Fruit fly (Drosophila melanogaster) whole organism, prepupa: ENCODE measurements around the gene Ero1L.
A peak's percentile ranks its signal among the peaks of the same experiment; 100 is the strongest.

ENCODE experiments used
- Blimp-1 ChIP-seq: fragments of 200-800 bp; sonication (Bioruptor generic); optimal IDR thresholded peaks from 3 replicates; lab custom pipeline; 2017; ENCODE audit warnings: missing biosample characterization, missing genetic modification characterization, mild to moderate bottlenecking, moderate library complexity, missing genetic modification reagents
- CG11762 ChIP-seq: fragments of 200-800 bp; sonication (Bioruptor generic); optimal IDR thresholded peaks from 3 replicates; lab custom pipeline; 2016; ENCODE audit warnings: missing biosample characterization, missing genetic modification characterization; ENCODE audit not compliant: insufficient read depth
- CG11902 ChIP-seq: fragments of 200-800 bp; sonication (Bioruptor generic); optimal IDR thresholded peaks from 3 replicates; lab custom pipeline; 2016; ENCODE audit warnings: missing biosample characterization, missing genetic modification characterization
- CG15336 ChIP-seq: fragments of 200-800 bp; sonication (Bioruptor generic); IDR thresholded peaks from 2 replicates; pipeline ENCODE4 v1.3.6; 2022; ENCODE audit warnings: missing biosample characterization, missing genetic modification characterization
- CG1621 ChIP-seq: fragments of 200-800 bp; sonication (Bioruptor generic); optimal IDR thresholded peaks from 3 replicates; lab custom pipeline; 2018; ENCODE audit warnings: missing biosample characterization, mild to moderate bottlenecking, missing genetic modification characterization
- CG16779 ChIP-seq: fragments of 200-800 bp; sonication (Bioruptor generic); optimal IDR thresholded peaks from 3 replicates; lab custom pipeline; 2017; ENCODE audit warnings: missing biosample characterization, mild to moderate bottlenecking, missing genetic modification characterization
- CG3032 ChIP-seq: fragments of 200-800 bp; optimal IDR thresholded peaks from 2 replicates; lab custom pipeline; 2019; ENCODE audit warnings: missing biosample characterization, mild to moderate bottlenecking, missing genetic modification characterization, moderate library complexity
- CG31627 ChIP-seq: fragments of 200-800 bp; sonication (Bioruptor generic); optimal IDR thresholded peaks from 3 replicates; lab custom pipeline; 2016; ENCODE audit warnings: missing biosample characterization, missing genetic modification characterization
- CG34406 ChIP-seq: fragments of 200-800 bp; sonication (Bioruptor generic); optimal IDR thresholded peaks from 3 replicates; lab custom pipeline; 2016; ENCODE audit warnings: missing biosample characterization, missing genetic modification characterization
- CG6276 ChIP-seq: fragments of 200-800 bp; sonication (Bioruptor generic); optimal IDR thresholded peaks from 2 replicates; lab custom pipeline; 2017; ENCODE audit warnings: missing biosample characterization, mild to moderate bottlenecking, missing genetic modification characterization
- CG6808 ChIP-seq: fragments of 200-800 bp; sonication (Bioruptor generic); optimal IDR thresholded peaks from 3 replicates; lab custom pipeline; 2017; ENCODE audit warnings: missing biosample characterization, missing genetic modification characterization, mild to moderate bottlenecking, moderate library complexity, missing genetic modification reagents
- Eip78C ChIP-seq: fragments of 200-800 bp; sonication (Bioruptor generic); peaks from one replicate; lab custom pipeline; 2016; ENCODE audit warnings: missing biosample characterization, missing genetic modification characterization
- Hr39 ChIP-seq: fragments of 200-800 bp; sonication (Bioruptor generic); optimal IDR thresholded peaks from 2 replicates; lab custom pipeline; 2016; ENCODE audit warnings: missing biosample characterization, missing genetic modification characterization
- Met ChIP-seq: fragments of 200-800 bp; sonication (Bioruptor generic); optimal IDR thresholded peaks from 3 replicates; lab custom pipeline; 2016; ENCODE audit warnings: missing biosample characterization, missing genetic modification characterization
- Sox102F ChIP-seq: fragments of 200-800 bp; sonication (Bioruptor generic); optimal IDR thresholded peaks from 2 replicates; lab custom pipeline; 2016; ENCODE audit warnings: missing biosample characterization, mild to moderate bottlenecking, missing genetic modification characterization
- Sox14 ChIP-seq: fragments of 200-800 bp; sonication (Bioruptor generic); optimal IDR thresholded peaks from 3 replicates; lab custom pipeline; 2016; ENCODE audit warnings: missing biosample characterization, missing genetic modification characterization
- Sox15 ChIP-seq: fragments of 200-800 bp; sonication (Bioruptor generic); optimal IDR thresholded peaks from 3 replicates; lab custom pipeline; 2016; ENCODE audit warnings: missing biosample characterization, missing genetic modification characterization
- achi ChIP-seq: fragments of 200-800 bp; sonication (Bioruptor generic); optimal IDR thresholded peaks from 3 replicates; lab custom pipeline; 2016; ENCODE audit warnings: missing biosample characterization, missing genetic modification characterization
- dac ChIP-seq: fragments of 200-800 bp; sonication (Bioruptor generic); optimal IDR thresholded peaks from 2 replicates; lab custom pipeline; 2017; ENCODE audit warnings: missing biosample characterization, mild to moderate bottlenecking, missing genetic modification characterization
- dsx ChIP-seq: fragments of 200-800 bp; optimal IDR thresholded peaks from 3 replicates; lab custom pipeline; 2019; ENCODE audit warnings: missing biosample characterization, mild to moderate bottlenecking, missing genetic modification characterization, moderate library complexity; ENCODE audit not compliant: poor library complexity, severe bottlenecking
- pdm3 ChIP-seq: fragments of 200-800 bp; sonication (Bioruptor generic); optimal IDR thresholded peaks from 3 replicates; lab custom pipeline; 2016; ENCODE audit warnings: missing biosample characterization, missing genetic modification characterization
- ss ChIP-seq, 2 experiments: fragments of 200-800 bp; sonication (Bioruptor generic); optimal IDR thresholded peaks; 2 replicates in 1 of 2; 3 replicates in 1 of 2; lab custom pipeline; 2017 to 2018; ENCODE audit warnings: mild to moderate bottlenecking in 2 of 2, missing biosample characterization in 2 of 2, missing genetic modification characterization in 2 of 2, moderate library complexity in 1 of 2
- svp ChIP-seq: fragments of 200-800 bp; sonication (Bioruptor generic); peaks from one replicate; lab custom pipeline; 2016; ENCODE audit warnings: missing biosample characterization, missing genetic modification characterization
- topi ChIP-seq: fragments of 200-800 bp; sonication (Bioruptor generic); optimal IDR thresholded peaks from 3 replicates; lab custom pipeline; 2016; ENCODE audit warnings: missing biosample characterization, missing genetic modification characterization
- vri ChIP-seq: fragments of 200-800 bp; sonication (Bioruptor generic); optimal IDR thresholded peaks from 3 replicates; lab custom pipeline; 2016; ENCODE audit warnings: missing biosample characterization, mild to moderate bottlenecking, missing genetic modification characterization

Gene Ero1L

dm6 chr3L:4220679-4221078 lies 50.5 kb downstream of the Ero1L start:
- TF ChIP-seq achi (GFP tag; lab: Kevin White, UChicago) (no peak), CG11902 (GFP tag; lab: Kevin White, UChicago) (no peak), Blimp-1 (GFP tag; lab: Kevin White, UChicago) (peak; percentile 41), CG11762 (no peak), vri (GFP tag; lab: Kevin White, UChicago) (peak; percentile 77), Sox102F (GFP tag; lab: Kevin White, UChicago) (peak; percentile 16)
- TF ChIP-seq, all 60 proteins: peak for 3

- peak; percentile 3 for TF ChIP-seq CG6808
- peak; percentile 4 for TF ChIP-seq CG1621
- TF ChIP-seq vri (GFP tag; lab: Kevin White, UChicago): no peak
- TF ChIP-seq topi (GFP tag; lab: Kevin White, UChicago): no peak
- TF ChIP-seq CG31627 (GFP tag; lab: Kevin White, UChicago): no peak
- peak; percentile 16 for TF ChIP-seq dsx (GFP tag; lab: Kevin White, UChicago)
- peak; percentile 40 for TF ChIP-seq CG16779 (tag; lab: Kevin White, UChicago)
- TF ChIP-seq svp: peak; percentile 97
- TF ChIP-seq Hr39 (GFP tag; lab: Kevin White, UChicago): no peak
- no peak for TF ChIP-seq CG34406 (GFP tag; lab: Kevin White, UChicago)
- peak; percentile 24 for TF ChIP-seq Eip78C (GFP tag; lab: Kevin White, UChicago)
- TF ChIP-seq pdm3 (GFP tag; lab: Kevin White, UChicago): no peak
- TF ChIP-seq CG6276 (GFP tag; lab: Kevin White, UChicago): peak; percentile 27
- no peak for TF ChIP-seq Sox15 (GFP tag; lab: Kevin White, UChicago)
- TF ChIP-seq dac (GFP tag; lab: Kevin White, UChicago): no peak
- no peak for TF ChIP-seq Sox14 (GFP tag; lab: Kevin White, UChicago)
- TF ChIP-seq ss (GFP tag; optimal IDR thresholded peaks at IDR 0.05; lab: Kevin White, UChicago): peak in 1 of 2 experiments; percentile 10
- no peak for TF ChIP-seq Blimp-1 (GFP tag; lab: Kevin White, UChicago)
- TF ChIP-seq CG3032 (tag; lab: Kevin White, UChicago): no peak
- no peak for TF ChIP-seq Met (GFP tag; lab: Kevin White, UChicago)
- TF ChIP-seq CG15336 (GFP tag; lab: Robert Waterston, UW): no peak
These were observed 51.1 kb downstream of the Ero1L start for dm6 chr3L:4221226-4221770.

DNA sequence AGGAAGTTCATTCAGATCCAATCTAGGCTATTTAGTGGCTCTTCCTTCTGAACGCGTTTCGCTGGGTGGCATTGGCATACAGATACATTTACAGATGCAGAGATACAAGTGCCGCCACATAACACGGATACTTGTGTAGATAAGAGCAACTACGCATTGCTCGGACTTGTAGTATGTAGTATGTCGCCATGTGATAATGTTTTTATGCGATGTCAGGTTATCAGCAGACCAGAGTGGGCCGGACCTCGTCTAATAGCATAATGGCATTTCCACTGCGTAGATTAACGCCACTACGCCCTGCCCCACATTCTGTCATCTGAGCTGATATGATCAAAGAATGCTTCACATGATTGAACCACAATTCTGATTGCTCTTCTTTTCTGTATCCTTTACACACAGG lies 51.6 kb downstream of the Ero1L start:
- TF ChIP-seq pdm3 (GFP tag; lab: Kevin White, UChicago) (no peak), svp (peak; percentile 83), CG1621 (no peak)
